Worm (Caenorhabditis elegans) whole organism, L4 larva: Measurements from ENCODE around the gene lips-1.

Source experiments
- F49E8.2 ChIP-seq: sonication (generic microtip); optimal IDR thresholded peaks from 2 replicates; lab custom pipeline; 2016; ENCODE audit warnings: missing compliant biosample characterization, mild to moderate bottlenecking, missing genetic modification characterization, borderline replicate concordance
- T20F7.1 ChIP-seq: fragments of 200-800 bp; sonication (Bioruptor generic); optimal IDR thresholded peaks from 2 replicates; lab custom pipeline; 2018; ENCODE audit warnings: mild to moderate bottlenecking, missing genetic modification characterization, missing compliant biosample characterization
- Y105C5A.15 ChIP-seq: fragments of 200-800 bp; sonication (Bioruptor generic); IDR thresholded peaks from 2 replicates; pipeline ENCODE4 v1.3.6; 2022; ENCODE audit warnings: missing genetic modification characterization, missing compliant biosample characterization
- ZK337.2 ChIP-seq: fragments of 200-800 bp; sonication (Bioruptor generic); IDR thresholded peaks from 2 replicates; pipeline ENCODE4 v1.3.6; 2022; ENCODE audit warnings: missing genetic modification reagents, missing genetic modification characterization, missing compliant biosample characterization
- ZK546.5 ChIP-seq, 2 experiments: sonication (generic microtip); optimal IDR thresholded peaks; 2 replicates each; lab custom pipeline; 2017; ENCODE audit warnings: missing biosample characterization in 2 of 2, missing genetic modification characterization in 2 of 2
- aha-1 ChIP-seq: fragments of 150-350 bp; peaks from one replicate; lab custom pipeline; 2014; ENCODE audit warnings: missing biosample characterization, missing genetic modification characterization
- ama-1 ChIP-seq: fragments of 150-350 bp; optimal IDR thresholded peaks from 2 replicates; lab custom pipeline; 2014; ENCODE audit warnings: inconsistent platforms, mixed read lengths
- arid-1 ChIP-seq: fragments of 200-800 bp; sonication (Bioruptor generic); conservative IDR thresholded peaks from 2 replicates; pipeline ENCODE4 v1.3.6; 2022; ENCODE audit warnings: missing genetic modification reagents, missing genetic modification characterization, missing compliant biosample characterization
- ceh-82 ChIP-seq: sonication (generic microtip); optimal IDR thresholded peaks from 2 replicates; lab custom pipeline; 2017; ENCODE audit warnings: missing biosample characterization, missing genetic modification characterization
- cey-2 ChIP-seq: sonication (generic microtip); optimal IDR thresholded peaks from 3 replicates; lab custom pipeline; 2017; ENCODE audit warnings: missing genetic modification characterization, mild to moderate bottlenecking, missing compliant biosample characterization, antibody characterized with exemption, borderline replicate concordance; ENCODE audit not compliant: insufficient read depth
- daf-19 ChIP-seq: fragments of 200-800 bp; sonication (Bioruptor generic); conservative IDR thresholded peaks from 2 replicates; pipeline ENCODE4 v1.3.6; 2022; ENCODE audit warnings: missing genetic modification characterization, missing compliant biosample characterization
- dmd-6 ChIP-seq: fragments of 200-800 bp; sonication (Bioruptor generic); IDR thresholded peaks from 2 replicates; pipeline ENCODE4 v1.3.6; 2022; ENCODE audit warnings: missing genetic modification reagents, missing genetic modification characterization, missing compliant biosample characterization
- dpl-1 ChIP-seq: fragments of 150-350 bp; optimal IDR thresholded peaks from 2 replicates; lab custom pipeline; 2014; ENCODE audit warnings: missing biosample characterization, missing genetic modification reagents, missing genetic modification characterization
- duxl-1 ChIP-seq: sonication (generic microtip); optimal IDR thresholded peaks from 2 replicates; lab custom pipeline; 2016; ENCODE audit warnings: mild to moderate bottlenecking, missing genetic modification characterization, moderate library complexity, missing compliant biosample characterization; ENCODE audit not compliant: poor library complexity
- dve-1 ChIP-seq: sonication (generic microtip); optimal IDR thresholded peaks from 2 replicates; lab custom pipeline; 2017; ENCODE audit warnings: antibody characterized with exemption, mild to moderate bottlenecking, missing genetic modification characterization, missing compliant biosample characterization; ENCODE audit not compliant: insufficient read depth
- fos-1 ChIP-seq: fragments of 150-350 bp; optimal IDR thresholded peaks from 2 replicates; lab custom pipeline; 2014; ENCODE audit warnings: missing biosample characterization, missing genetic modification characterization
- gei-8 ChIP-seq: fragments of 200-800 bp; sonication (Bioruptor generic); optimal IDR thresholded peaks from 2 replicates; lab custom pipeline; 2018; ENCODE audit warnings: mild to moderate bottlenecking, missing genetic modification characterization, missing compliant biosample characterization
- hlh-11 ChIP-seq: fragments of 200-800 bp; sonication (Bioruptor generic); optimal IDR thresholded peaks from 2 replicates; lab custom pipeline; 2018; ENCODE audit warnings: mild to moderate bottlenecking, missing genetic modification characterization, missing compliant biosample characterization
- hlh-30 ChIP-seq: sonication (generic microtip); optimal IDR thresholded peaks from 2 replicates; lab custom pipeline; 2017; ENCODE audit warnings: antibody characterized with exemption, mild to moderate bottlenecking, missing genetic modification characterization, missing compliant biosample characterization; ENCODE audit not compliant: insufficient read depth
- lin-29 ChIP-seq: fragments of 200-800 bp; sonication (Bioruptor generic); IDR thresholded peaks from 2 replicates; pipeline ENCODE4 v1.3.6; 2022; ENCODE audit warnings: missing genetic modification reagents, missing genetic modification characterization, missing compliant biosample characterization
- lir-3 ChIP-seq: sonication (generic microtip); optimal IDR thresholded peaks from 2 replicates; lab custom pipeline; 2016; ENCODE audit warnings: mild to moderate bottlenecking, missing genetic modification characterization, missing compliant biosample characterization
- mdt-29 ChIP-seq: fragments of 200-800 bp; sonication (Bioruptor generic); IDR thresholded peaks from 2 replicates; pipeline ENCODE4 v1.3.6; 2022; ENCODE audit warnings: missing genetic modification reagents, missing genetic modification characterization, missing compliant biosample characterization
- mes-2 ChIP-seq: sonication (generic microtip); optimal IDR thresholded peaks from 2 replicates; lab custom pipeline; 2016; ENCODE audit warnings: missing genotype, mild to moderate bottlenecking, missing genetic modification characterization, missing compliant biosample characterization; ENCODE audit not compliant: poor library complexity, severe bottlenecking
- mxl-2 ChIP-seq: fragments of 200-800 bp; sonication (Bioruptor generic); conservative IDR thresholded peaks from 2 replicates; pipeline ENCODE4 v1.3.6; 2022; ENCODE audit warnings: missing genetic modification reagents, missing genetic modification characterization, missing compliant biosample characterization
- mxl-3 ChIP-seq: fragments of 200-800 bp; sonication (Bioruptor generic); optimal IDR thresholded peaks from 2 replicates; lab custom pipeline; 2018; ENCODE audit warnings: mild to moderate bottlenecking, missing genetic modification characterization, missing compliant biosample characterization
- nhr-10 ChIP-seq: fragments of 150-350 bp; optimal IDR thresholded peaks from 2 replicates; lab custom pipeline; 2014; ENCODE audit warnings: missing biosample characterization, missing genetic modification characterization
- nhr-102 ChIP-seq: sonication (generic microtip); optimal IDR thresholded peaks from 2 replicates; lab custom pipeline; 2016; ENCODE audit warnings: mild to moderate bottlenecking, missing genetic modification characterization, moderate library complexity, missing compliant biosample characterization
- nhr-11 ChIP-seq: fragments of 150-350 bp; optimal IDR thresholded peaks from 2 replicates; lab custom pipeline; 2014; ENCODE audit warnings: missing biosample characterization, missing genetic modification characterization
- nhr-111 ChIP-seq: fragments of 200-800 bp; sonication (Bioruptor generic); optimal IDR thresholded peaks from 2 replicates; lab custom pipeline; 2018; ENCODE audit warnings: mild to moderate bottlenecking, missing genetic modification characterization, missing compliant biosample characterization
- nhr-25 ChIP-seq: sonication (generic microtip); optimal IDR thresholded peaks from 2 replicates; lab custom pipeline; 2017; ENCODE audit warnings: missing genetic modification characterization, mild to moderate bottlenecking, missing compliant biosample characterization, antibody characterized with exemption, moderate library complexity, borderline replicate concordance; ENCODE audit not compliant: insufficient read depth
- nhr-28 ChIP-seq: fragments of 150-350 bp; optimal IDR thresholded peaks from 2 replicates; lab custom pipeline; 2014; ENCODE audit warnings: missing biosample characterization, missing genetic modification characterization
- nhr-41 ChIP-seq: fragments of 200-800 bp; sonication (Bioruptor generic); IDR thresholded peaks from 2 replicates; pipeline ENCODE4 v1.3.6; 2022; ENCODE audit warnings: missing genetic modification reagents, missing genetic modification characterization, missing compliant biosample characterization
- nhr-42 ChIP-seq: fragments of 200-800 bp; sonication (Bioruptor generic); IDR thresholded peaks from 2 replicates; pipeline ENCODE4 v1.3.6; 2022; ENCODE audit warnings: missing genetic modification characterization, missing compliant biosample characterization
- nhr-76 ChIP-seq: fragments of 150-350 bp; optimal IDR thresholded peaks from 2 replicates; lab custom pipeline; 2014; ENCODE audit warnings: missing biosample characterization, missing genetic modification characterization
- php-3 ChIP-seq: fragments of 200-800 bp; sonication (Bioruptor generic); IDR thresholded peaks from 2 replicates; pipeline ENCODE4 v1.3.6; 2022; ENCODE audit warnings: missing genetic modification reagents, missing genetic modification characterization, missing compliant biosample characterization
- pqm-1 ChIP-seq: sonication (generic microtip); optimal IDR thresholded peaks from 2 replicates; lab custom pipeline; 2017; ENCODE audit warnings: missing biosample characterization, missing genetic modification characterization
- saeg-2 ChIP-seq: fragments of 200-800 bp; sonication (Bioruptor generic); IDR thresholded peaks from 2 replicates; pipeline ENCODE4 v1.3.6; 2022; ENCODE audit warnings: missing genetic modification reagents, missing genetic modification characterization, missing compliant biosample characterization
- sdz-12 ChIP-seq: fragments of 200-800 bp; sonication (Bioruptor generic); optimal IDR thresholded peaks from 2 replicates; lab custom pipeline; 2018; ENCODE audit warnings: mild to moderate bottlenecking, missing genetic modification characterization, missing compliant biosample characterization
- skn-1 ChIP-seq: fragments of 150-350 bp; optimal IDR thresholded peaks from 2 replicates; lab custom pipeline; 2014; ENCODE audit warnings: missing biosample characterization, missing genetic modification characterization
- spr-1 ChIP-seq: sonication (generic microtip); optimal IDR thresholded peaks from 2 replicates; lab custom pipeline; 2016; ENCODE audit warnings: mild to moderate bottlenecking, missing genetic modification characterization, missing compliant biosample characterization
- tra-1 ChIP-seq: fragments of 200-800 bp; sonication (Bioruptor generic); IDR thresholded peaks from 2 replicates; pipeline ENCODE4 v1.3.6; 2022; ENCODE audit warnings: missing genetic modification reagents, missing genetic modification characterization, missing compliant biosample characterization
- unc-62 ChIP-seq, 3 experiments: fragments of 150-350 bp in 1 of 3; sonication (generic microtip); optimal IDR thresholded peaks in 2 of 3; peaks in 1 of 3; 1 replicate in 1 of 3; 2 replicates in 2 of 3; lab custom pipeline; 2014 to 2017; ENCODE audit warnings: missing biosample characterization in 3 of 3, missing genetic modification characterization in 3 of 3, missing genetic modification reagents in 3 of 3, missing genotype in 1 of 3
- vab-7 ChIP-seq: fragments of 200-800 bp; sonication (Bioruptor generic); IDR thresholded peaks from 2 replicates; pipeline ENCODE4 v1.3.6; 2022; ENCODE audit warnings: missing genetic modification reagents, missing genetic modification characterization, missing compliant biosample characterization
- zfp-3 ChIP-seq: fragments of 200-800 bp; sonication (Bioruptor generic); conservative IDR thresholded peaks from 2 replicates; pipeline ENCODE4 v1.3.6; 2022; ENCODE audit warnings: missing genetic modification reagents, missing genetic modification characterization, missing compliant biosample characterization
- ztf-11 ChIP-seq: fragments of 150-350 bp; optimal IDR thresholded peaks from 2 replicates; lab custom pipeline; 2014; ENCODE audit warnings: missing biosample characterization, missing genetic modification characterization

The lips-1 gene

DNA sequence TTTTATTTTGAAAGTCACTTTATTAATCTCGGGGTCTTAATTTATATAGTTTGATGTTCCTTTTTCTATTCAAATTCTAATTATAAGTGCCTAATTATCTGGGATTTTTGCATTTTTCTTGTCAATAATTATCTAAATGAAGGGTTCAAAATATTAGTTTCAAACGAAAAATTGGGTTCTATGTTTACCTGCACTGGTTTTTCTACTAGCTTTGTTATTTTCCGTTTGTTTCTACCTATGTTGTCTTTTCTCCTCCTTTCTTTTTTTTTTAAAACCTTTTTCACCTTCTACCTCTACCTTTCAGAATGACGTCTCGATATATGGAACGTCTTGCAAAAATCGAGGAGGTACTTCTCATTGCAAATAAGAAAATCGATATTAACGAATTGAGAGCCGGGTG is 7.8 kb upstream of the lips-1 start, which contains the start of gene tbc-13:
tbc-13 (plus strand) TSS at position 301 of the 400 bp plus-strand sequence.
- TF ChIP-seq F49E8.2 (tag; lab: Kevin White, UChicago) (no peak), aha-1 (tag; lab: Kevin White, UChicago) (peak; percentile 81)
- TF ChIP-seq, all 104 proteins: peak for 1

DNA sequence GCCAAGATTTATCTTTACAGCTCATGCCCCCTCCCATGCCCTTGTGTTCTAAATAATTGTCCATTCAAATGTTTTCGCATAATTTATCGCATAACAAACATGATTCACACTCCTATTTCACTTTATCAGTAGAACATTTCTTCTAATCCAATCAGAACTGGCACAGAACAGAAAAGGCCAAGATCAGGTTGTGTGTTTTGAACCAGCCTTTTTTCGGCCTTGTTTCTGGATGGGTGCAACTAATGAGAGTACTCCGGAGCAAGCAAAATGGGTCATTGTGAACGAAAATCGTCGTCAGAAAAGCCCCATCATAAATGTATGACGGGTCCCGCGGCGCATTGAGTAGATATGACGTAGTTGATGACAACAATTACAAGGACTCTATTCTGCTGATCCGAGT is 1.4 kb upstream of the lips-1 start:
- TF ChIP-seq nhr-76 (no peak), nhr-41 (GFP tag; lab: Robert Waterston, UW) (no peak), spr-1 (tag; lab: Kevin White, UChicago) (no peak), unc-62 (GFP tag; optimal IDR thresholded peaks at IDR 0.05 in 1 of 2; lab: Kevin White, UChicago) (peak in 1 of 2 experiments; percentile 85), unc-62 (tag; optimal IDR thresholded peaks at IDR 0.05; lab: Kevin White, UChicago) (no peak)

DNA sequence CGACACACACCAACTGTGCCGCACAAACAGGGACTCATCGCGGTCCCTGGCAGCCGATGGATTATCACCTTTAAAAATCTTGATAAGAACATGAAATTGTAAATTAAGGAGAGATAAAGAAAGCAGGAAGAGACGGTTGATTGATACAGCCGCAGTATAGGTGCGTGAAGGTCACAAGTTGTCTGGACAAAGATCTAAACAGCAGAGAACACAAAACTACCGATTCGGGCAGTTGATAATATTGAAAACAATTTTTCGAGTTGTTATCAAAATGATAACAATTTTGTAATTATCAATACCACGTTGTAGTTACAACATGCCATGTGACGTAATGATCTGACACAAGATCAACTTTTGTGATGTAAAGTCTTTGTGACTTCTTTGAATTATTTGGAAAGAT is 8.2 kb downstream of the lips-1 start:
- TF ChIP-seq mdt-29 (GFP tag; lab: Robert Waterston, UW) = peak; percentile 65
- no peak for TF ChIP-seq arid-1 (GFP tag; lab: Robert Waterston, UW)
- TF ChIP-seq nhr-10 = peak; percentile 97
- peak; percentile 63 for TF ChIP-seq pqm-1 (tag; lab: Kevin White, UChicago)
- peak; percentile 48 for TF ChIP-seq duxl-1 (tag; lab: Kevin White, UChicago)
- TF ChIP-seq hlh-30 (tag; lab: Kevin White, UChicago) = peak; percentile 93
- no peak for TF ChIP-seq ceh-82
- TF ChIP-seq saeg-2 (GFP tag; lab: Robert Waterston, UW) = peak; percentile 56; the same call in 1 of the 2 replicates
- no peak for TF ChIP-seq ZK546.5 (tag; optimal IDR thresholded peaks at IDR 0.05; lab: Kevin White, UChicago)
- no peak for TF ChIP-seq mxl-2
- peak; percentile 89 for TF ChIP-seq nhr-25 (tag; lab: Kevin White, UChicago)
- TF ChIP-seq fos-1 (tag; lab: Kevin White, UChicago) = no peak
- peak in 1 of 2 experiments; percentile 81 for TF ChIP-seq unc-62 (GFP tag; optimal IDR thresholded peaks at IDR 0.05 in 1 of 2; lab: Kevin White, UChicago)
- TF ChIP-seq unc-62 (tag; optimal IDR thresholded peaks at IDR 0.05; lab: Kevin White, UChicago) = no peak
- TF ChIP-seq nhr-102 (tag; lab: Kevin White, UChicago) = peak; percentile 98
- no peak for TF ChIP-seq ZK337.2 (GFP tag; lab: Robert Waterston, UW)
- TF ChIP-seq ama-1 (lab: Kevin White, UChicago) = no peak
- 0 out of 2 replicates have a peak, but pooled peaks have one; percentile 55 for TF ChIP-seq nhr-42 (GFP tag; lab: Robert Waterston, UW)
- no peak for TF ChIP-seq nhr-111 (GFP tag; lab: Kevin White, UChicago)
- peak; percentile 97 for TF ChIP-seq hlh-11
- no peak for TF ChIP-seq Y105C5A.15
- TF ChIP-seq php-3 = peak; percentile 94
- TF ChIP-seq lir-3 (tag; lab: Kevin White, UChicago) = no peak
- no peak for TF ChIP-seq skn-1 (tag; lab: Kevin White, UChicago)
- TF ChIP-seq dpl-1 (GFP tag; lab: Kevin White, UChicago) = peak; percentile 54
- TF ChIP-seq nhr-11 (tag; lab: Kevin White, UChicago) = peak; percentile 41
- TF ChIP-seq nhr-76 = peak; percentile 18
- no peak for TF ChIP-seq ztf-11 (tag; lab: Kevin White, UChicago)
- no peak for TF ChIP-seq lin-29
- TF ChIP-seq cey-2 = peak; percentile 91
- peak; percentile 89 for TF ChIP-seq tra-1 (GFP tag; lab: Robert Waterston, UW)
- peak; percentile 99 for TF ChIP-seq nhr-28 (tag; lab: Kevin White, UChicago)
- peak; percentile 98 for TF ChIP-seq dmd-6 (GFP tag; lab: Robert Waterston, UW)
- TF ChIP-seq sdz-12 (GFP tag; lab: Kevin White, UChicago) = no peak
- peak; percentile 98 for TF ChIP-seq dve-1 (tag; lab: Kevin White, UChicago)
- no peak for TF ChIP-seq mes-2
- TF ChIP-seq gei-8 (GFP tag; lab: Kevin White, UChicago) = peak; percentile 77
- TF ChIP-seq zfp-3 = 0 out of 2 replicates have a peak, but pooled peaks have one; percentile 32
- TF ChIP-seq daf-19 (GFP tag; lab: Robert Waterston, UW) = no peak
- no peak for TF ChIP-seq vab-7 (GFP tag; lab: Robert Waterston, UW)
- TF ChIP-seq mxl-3 = peak; percentile 85
- peak; percentile 61 for TF ChIP-seq T20F7.1 (GFP tag; lab: Kevin White, UChicago)
